Fruit fly (Drosophila melanogaster): ENCODE measurements around the gene CG31639.

DNA sequence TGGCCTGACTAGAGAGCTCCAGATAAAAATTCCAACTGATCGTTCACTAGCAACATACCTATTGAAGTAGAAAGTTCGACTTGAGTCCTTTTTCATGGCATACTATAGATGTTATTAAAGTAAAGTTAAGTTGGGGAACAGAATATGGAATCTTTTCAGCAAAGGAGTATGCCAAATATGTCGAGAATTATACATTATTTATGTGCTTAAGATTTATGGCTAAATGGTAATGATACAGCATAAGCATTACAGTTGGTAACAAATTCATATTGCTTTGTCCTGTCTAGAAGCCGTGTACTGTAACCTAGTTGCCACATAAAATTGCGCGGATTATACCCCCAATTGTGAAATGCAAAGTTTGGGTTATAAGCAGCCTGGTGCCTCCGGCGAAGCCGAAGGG is at the start of gene CG31639:
- TF ChIP-seq psq (GFP tag; optimal IDR thresholded peaks at IDR 0.05), result no peak
- TF ChIP-seq jim (GFP tag; optimal IDR thresholded peaks at IDR 0.05), result no peak
- no peak for TF ChIP-seq Dfd (GFP tag; optimal IDR thresholded peaks at IDR 0.05)
- TF ChIP-seq h (GFP tag; optimal IDR thresholded peaks at IDR 0.05), result no peak
- no peak for TF ChIP-seq lola (GFP tag; optimal IDR thresholded peaks at IDR 0.05)
- TF ChIP-seq Vsx2 (GFP tag; optimal IDR thresholded peaks at IDR 0.05; ENCODE audit: partially characterized antibody), result no peak
- TF ChIP-seq GATAd (GFP tag; optimal IDR thresholded peaks at IDR 0.05), result no peak
- no peak for TF ChIP-seq woc (GFP tag; optimal IDR thresholded peaks at IDR 0.05)
- TF ChIP-seq sage (GFP tag; optimal IDR thresholded peaks at IDR 0.05), result no peak

Measured in whole organism, wandering third instar larva.